Worm (Caenorhabditis elegans) whole organism, early embryonic: ENCODE measurements around the gene nhr-261.

Source experiments
- ama-1 ChIP-seq: fragments of 150-350 bp; optimal IDR thresholded peaks from 2 replicates; lab custom pipeline; 2014
- ceh-13 ChIP-seq: fragments of 200-800 bp; sonication (Bioruptor generic); optimal IDR thresholded peaks from 2 replicates; lab custom pipeline; 2018; ENCODE audit warnings: mild to moderate bottlenecking, missing genetic modification characterization, missing compliant biosample characterization
- hmg-4 ChIP-seq: fragments of 200-800 bp; sonication (Bioruptor generic); optimal IDR thresholded peaks from 2 replicates; lab custom pipeline; 2018; ENCODE audit warnings: mild to moderate bottlenecking, missing genetic modification characterization, missing compliant biosample characterization
- tra-4 ChIP-seq: sonication (generic microtip); optimal IDR thresholded peaks from 2 replicates; lab custom pipeline; 2017; ENCODE audit warnings: missing genetic modification characterization, missing compliant biosample characterization

- TF ChIP-seq ceh-13 (no peak), tra-4 (no peak), ama-1 (lab: Kevin White, UChicago) (no peak), hmg-4 (GFP tag; lab: Kevin White, UChicago) (no peak)
Measured at ce11 chrII:3864652-3865051, at the start of gene nhr-261.
